Fruit fly (Drosophila melanogaster) whole organism, wandering third instar larva: Measurements from ENCODE around the gene CG13360.

ENCODE experiments used
- Abd-B ChIP-seq: fragments of >200 bp; optimal IDR thresholded peaks from 2 replicates; lab custom pipeline; 2017; ENCODE audit warnings: missing biosample characterization, missing genetic modification characterization
- CG32264 ChIP-seq: fragments of 200-800 bp; sonication (Bioruptor generic); optimal IDR thresholded peaks from 2 replicates; lab custom pipeline; 2016; ENCODE audit warnings: missing biosample characterization, missing genetic modification characterization
- CG9705 ChIP-seq: fragments of 200-800 bp; sonication (Bioruptor generic); optimal IDR thresholded peaks from 2 replicates; lab custom pipeline; 2018; ENCODE audit warnings: missing biosample characterization, mild to moderate bottlenecking, missing genetic modification characterization
- CrebA ChIP-seq: fragments of 200-800 bp; sonication (Bioruptor generic); optimal IDR thresholded peaks from 2 replicates; lab custom pipeline; 2016; ENCODE audit warnings: missing biosample characterization, mild to moderate bottlenecking, missing genetic modification characterization, borderline replicate concordance
- Dfd ChIP-seq: fragments of >200 bp; optimal IDR thresholded peaks from 2 replicates; lab custom pipeline; 2017; ENCODE audit warnings: missing biosample characterization, missing genetic modification characterization
- Dif ChIP-seq: fragments of 200-275, 200-300 bp; sonication (Bioruptor generic); optimal IDR thresholded peaks from 2 replicates; lab custom pipeline; 2018; ENCODE audit warnings: missing biosample characterization, missing genetic modification characterization; ENCODE audit not compliant: partially characterized antibody
- GATAd ChIP-seq: sonication (Bioruptor generic); optimal IDR thresholded peaks from 2 replicates; lab custom pipeline; 2016; ENCODE audit warnings: missing biosample characterization, missing genetic modification characterization
- HLH106 ChIP-seq: fragments of 200-800 bp; optimal IDR thresholded peaks from 3 replicates; lab custom pipeline; 2019; ENCODE audit warnings: missing biosample characterization, mild to moderate bottlenecking, missing genetic modification characterization, moderate library complexity
- Hnf4 ChIP-seq: fragments of 200-800 bp; sonication (Bioruptor generic); optimal IDR thresholded peaks from 2 replicates; lab custom pipeline; 2016; ENCODE audit warnings: missing biosample characterization, mild to moderate bottlenecking, missing genetic modification characterization
- Hr78 ChIP-seq: fragments of >200 bp; optimal IDR thresholded peaks from 2 replicates; lab custom pipeline; 2017; ENCODE audit warnings: missing biosample characterization, missing genetic modification characterization
- Hr83 ChIP-seq: fragments of 200-300 bp; sonication (Bioruptor generic); optimal IDR thresholded peaks from 2 replicates; lab custom pipeline; 2016; ENCODE audit warnings: missing biosample characterization, mild to moderate bottlenecking, missing genetic modification characterization, moderate library complexity; ENCODE audit not compliant: poor library complexity, severe bottlenecking
- Jra ChIP-seq: sonication (Bioruptor generic); optimal IDR thresholded peaks from 2 replicates; lab custom pipeline; 2016; ENCODE audit warnings: missing biosample characterization, missing genetic modification characterization
- Mio ChIP-seq: sonication (Bioruptor generic); optimal IDR thresholded peaks from 2 replicates; lab custom pipeline; 2016; ENCODE audit warnings: missing biosample characterization, missing genetic modification characterization
- Myc ChIP-seq: fragments of >200 bp; optimal IDR thresholded peaks from 2 replicates; lab custom pipeline; 2017
- N ChIP-seq: fragments of >200 bp; optimal IDR thresholded peaks from 2 replicates; lab custom pipeline; 2018; ENCODE audit warnings: missing biosample characterization, missing external identifiers, missing genetic modification characterization
- OdsH ChIP-seq: fragments of 200-800 bp; sonication (Bioruptor generic); optimal IDR thresholded peaks from 2 replicates; lab custom pipeline; 2016; ENCODE audit warnings: missing biosample characterization, mild to moderate bottlenecking, missing genetic modification characterization
- Rel ChIP-seq, 2 experiments: fragments of 200-800 bp; sonication (Bioruptor generic) in 1 of 2; optimal IDR thresholded peaks; 2 replicates in 1 of 2; 3 replicates in 1 of 2; lab custom pipeline; 2016 to 2019; ENCODE audit warnings: mild to moderate bottlenecking in 2 of 2, missing biosample characterization in 2 of 2, missing genetic modification characterization in 2 of 2, moderate library complexity in 1 of 2
- Sp1 ChIP-seq: fragments of 200-800 bp; sonication (Bioruptor generic); optimal IDR thresholded peaks from 3 replicates; lab custom pipeline; 2019; ENCODE audit warnings: missing biosample characterization, mild to moderate bottlenecking, missing genetic modification characterization, moderate library complexity
- br ChIP-seq: fragments of 200-800 bp; sonication (Bioruptor generic); optimal IDR thresholded peaks from 2 replicates; lab custom pipeline; 2016; ENCODE audit warnings: missing biosample characterization, missing genetic modification characterization
- dmrt93B ChIP-seq: fragments of 200-800 bp; sonication (Bioruptor generic); optimal IDR thresholded peaks from 2 replicates; lab custom pipeline; 2018; ENCODE audit warnings: missing biosample characterization, mild to moderate bottlenecking, missing genetic modification characterization
- dsf ChIP-seq: sonication (Bioruptor generic); optimal IDR thresholded peaks from 2 replicates; lab custom pipeline; 2016; ENCODE audit warnings: missing biosample characterization, missing genetic modification characterization, borderline replicate concordance
- ey ChIP-seq: fragments of 200-800 bp; sonication (Bioruptor generic); optimal IDR thresholded peaks from 2 replicates; lab custom pipeline; 2016; ENCODE audit warnings: missing biosample characterization, missing genetic modification characterization
- foxo ChIP-seq, 2 experiments: fragments of 200-800 bp; sonication (Bioruptor generic); optimal IDR thresholded peaks; 2 replicates in 1 of 2; 3 replicates in 1 of 2; lab custom pipeline; 2016 to 2017; ENCODE audit warnings: missing biosample characterization in 2 of 2, missing genetic modification characterization in 2 of 2
- fru ChIP-seq: fragments of 200-800 bp; sonication (Bioruptor generic); optimal IDR thresholded peaks from 3 replicates; lab custom pipeline; 2016; ENCODE audit warnings: missing biosample characterization, mild to moderate bottlenecking, missing genetic modification characterization
- h ChIP-seq: fragments of 200-800 bp; sonication (Bioruptor generic); optimal IDR thresholded peaks from 3 replicates; lab custom pipeline; 2016; ENCODE audit warnings: missing biosample characterization, mild to moderate bottlenecking, missing genetic modification characterization
- jim ChIP-seq: fragments of 175-275, 200-325 bp; sonication (Bioruptor generic); optimal IDR thresholded peaks from 2 replicates; lab custom pipeline; 2016; ENCODE audit warnings: missing biosample characterization, mild to moderate bottlenecking, missing genetic modification characterization
- lola ChIP-seq: fragments of >200 bp; optimal IDR thresholded peaks from 2 replicates; lab custom pipeline; 2017; ENCODE audit warnings: missing biosample characterization, missing genetic modification characterization
- pan ChIP-seq: fragments of >200 bp; optimal IDR thresholded peaks from 2 replicates; lab custom pipeline; 2017
- psq ChIP-seq: fragments of 200-800 bp; sonication (Bioruptor generic); optimal IDR thresholded peaks from 3 replicates; lab custom pipeline; 2017; ENCODE audit warnings: missing biosample characterization, mild to moderate bottlenecking, missing genetic modification characterization, moderate library complexity
- rgr ChIP-seq: fragments of 200-800 bp; sonication (Bioruptor generic); optimal IDR thresholded peaks from 3 replicates; lab custom pipeline; 2016; ENCODE audit warnings: missing biosample characterization, mild to moderate bottlenecking, missing genetic modification characterization
- sv ChIP-seq: fragments of 200-800 bp; sonication (Bioruptor generic); optimal IDR thresholded peaks from 3 replicates; lab custom pipeline; 2016; ENCODE audit warnings: missing biosample characterization, missing genetic modification characterization
- tai ChIP-seq: sonication (Bioruptor generic); optimal IDR thresholded peaks from 2 replicates; lab custom pipeline; 2016; ENCODE audit warnings: missing biosample characterization, missing genetic modification characterization
- usp ChIP-seq: fragments of >200 bp; optimal IDR thresholded peaks from 2 replicates; lab custom pipeline; 2017; ENCODE audit warnings: missing biosample characterization, missing genetic modification characterization
- woc ChIP-seq: sonication (Bioruptor generic); optimal IDR thresholded peaks from 2 replicates; lab custom pipeline; 2016; ENCODE audit warnings: missing biosample characterization, mild to moderate bottlenecking, missing genetic modification characterization

Gene CG13360

DNA sequence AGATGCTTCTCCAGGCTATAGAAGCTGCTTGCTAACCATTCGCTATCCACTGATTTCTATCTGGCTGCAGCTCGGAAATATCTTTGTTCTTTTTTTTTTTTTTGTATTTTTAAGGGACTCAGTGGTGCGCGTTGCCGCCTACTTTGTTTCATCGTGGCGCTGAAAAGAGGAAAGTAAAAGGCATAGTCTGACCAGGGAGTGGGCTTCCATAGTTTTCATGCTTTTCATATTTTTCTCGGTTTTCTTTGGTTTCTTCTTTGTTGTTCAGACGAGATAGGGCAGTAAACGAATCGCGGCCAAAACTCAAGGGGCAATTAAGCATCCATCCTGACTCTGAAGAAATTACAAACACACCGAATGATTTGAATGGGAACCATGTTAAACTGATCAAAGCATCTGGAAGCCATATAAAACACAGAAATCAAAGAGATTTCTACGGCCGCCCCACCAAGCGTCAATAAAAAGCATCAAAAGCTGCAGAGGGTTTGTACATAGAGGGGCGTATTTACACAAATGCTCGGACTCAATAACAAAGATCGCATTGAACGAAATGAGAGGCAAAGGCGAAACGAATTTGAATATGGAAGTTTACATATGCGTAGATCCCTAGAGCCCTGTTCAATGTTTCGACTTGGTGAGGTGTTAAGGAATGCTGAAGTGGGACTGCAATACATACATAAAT lies 17.4 kb downstream of the CG13360 start:
- TF ChIP-seq dsf (GFP tag; lab: Kevin White, UChicago) (no peak), GATAd (GFP tag; lab: Kevin White, UChicago) (no peak), usp (GFP tag; lab: Kevin White, UChicago) (no peak), Sp1 (GFP tag; lab: Kevin White, UChicago) (no peak), pan (no peak), Hr78 (GFP tag; lab: Kevin White, UChicago) (no peak), br (no peak), OdsH (no peak), Mio (GFP tag; lab: Kevin White, UChicago) (no peak), Hr83 (GFP tag; lab: Kevin White, UChicago) (no peak)

DNA sequence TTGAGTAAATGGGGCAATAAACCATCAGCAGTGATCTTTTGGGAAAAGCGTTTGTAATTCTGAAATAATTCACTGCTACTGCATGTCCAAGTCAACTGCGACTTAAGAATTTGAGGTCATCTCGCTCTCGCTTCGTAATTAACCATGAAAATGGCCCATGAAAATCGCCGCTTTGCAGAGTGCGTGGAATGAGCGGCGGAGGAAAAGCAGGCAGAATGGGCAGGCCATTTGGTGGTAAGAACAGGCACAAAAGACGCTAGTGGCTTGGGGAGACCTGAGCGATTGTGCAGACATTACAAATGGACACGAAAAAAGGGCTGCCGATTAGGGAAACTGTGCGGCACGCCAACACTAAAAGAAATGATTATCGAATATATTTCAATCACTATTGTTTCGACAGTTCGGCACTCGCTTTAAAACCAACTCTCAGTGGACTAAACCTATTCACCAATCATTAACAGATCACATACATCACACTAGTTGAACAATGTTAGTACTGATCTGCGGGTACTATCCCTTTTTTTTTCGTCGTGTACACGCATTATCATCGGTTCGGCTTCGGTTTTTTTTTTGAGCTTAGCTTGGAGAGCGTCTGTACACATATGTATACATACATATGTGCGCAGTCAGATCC lies 18.3 kb downstream of the CG13360 start:
- TF ChIP-seq sv (GFP tag; lab: Kevin White, UChicago) (no peak), fru (GFP tag; lab: Kevin White, UChicago) (peak; percentile 34)

dm6 chrX:769639-770124 lies 20.2 kb downstream of the CG13360 start, which contains the start of gene fz3:
Gene fz3, plus strand, starts transcription at chrX:769945.
- TF ChIP-seq OdsH: peak; percentile 64
- TF ChIP-seq usp (GFP tag; lab: Kevin White, UChicago): no peak
- no peak for TF ChIP-seq jim (GFP tag; lab: Kevin White, UChicago)
- TF ChIP-seq psq (GFP tag; lab: Kevin White, UChicago): peak; percentile 77
- TF ChIP-seq Rel (GFP tag; optimal IDR thresholded peaks at IDR 0.05; lab: Kevin White, UChicago): no peak
- peak; percentile 37 for TF ChIP-seq Rel (tag; optimal IDR thresholded peaks at IDR 0.05; lab: Kevin White, UChicago)
- TF ChIP-seq tai (GFP tag; lab: Kevin White, UChicago): no peak
- peak; percentile 34 for TF ChIP-seq CG9705 (GFP tag; lab: Kevin White, UChicago)
- peak; percentile 42 for TF ChIP-seq Dif (GFP tag; lab: Kevin White, UChicago)
- TF ChIP-seq GATAd (GFP tag; lab: Kevin White, UChicago): no peak
- TF ChIP-seq pan: no peak
- TF ChIP-seq lola: no peak
- TF ChIP-seq Jra (GFP tag; lab: Kevin White, UChicago): peak; percentile 67
- TF ChIP-seq Sp1 (GFP tag; lab: Kevin White, UChicago): peak; percentile 75
- peak; percentile 77 for TF ChIP-seq br
- TF ChIP-seq fru (GFP tag; lab: Kevin White, UChicago): peak; percentile 88
- TF ChIP-seq HLH106 (tag; lab: Kevin White, UChicago): peak; percentile 76
- TF ChIP-seq Dfd (GFP tag; lab: Kevin White, UChicago): no peak
- no peak for TF ChIP-seq Mio (GFP tag; lab: Kevin White, UChicago)
- peak; percentile 63 for TF ChIP-seq woc
- TF ChIP-seq foxo (GFP tag; optimal IDR thresholded peaks at IDR 0.05; lab: Kevin White, UChicago): peak in 1 of 2 experiments; percentile 78
- TF ChIP-seq Abd-B (GFP tag; lab: Kevin White, UChicago): no peak
- no peak for TF ChIP-seq Myc (lab: Kevin White, UChicago)
- TF ChIP-seq sv (GFP tag; lab: Kevin White, UChicago): no peak
- TF ChIP-seq h: peak; percentile 82
- peak; percentile 73 for TF ChIP-seq Hr83 (GFP tag; lab: Kevin White, UChicago)
- TF ChIP-seq dsf (GFP tag; lab: Kevin White, UChicago): no peak
- peak; percentile 71 for TF ChIP-seq Hnf4 (GFP tag; lab: Kevin White, UChicago)
- no peak for TF ChIP-seq CrebA (GFP tag; lab: Kevin White, UChicago)
- peak; percentile 58 for TF ChIP-seq CG32264
- TF ChIP-seq ey (GFP tag; lab: Kevin White, UChicago): peak; percentile 74
- TF ChIP-seq N (GFP tag; lab: Kevin White, UChicago): no peak
- peak; percentile 78 for TF ChIP-seq rgr (GFP tag; lab: Kevin White, UChicago)
- peak; percentile 32 for TF ChIP-seq dmrt93B
- TF ChIP-seq Hr78 (GFP tag; lab: Kevin White, UChicago): no peak
